Fruit fly (Drosophila melanogaster) whole organism: ENCODE measurements around the gene CG34398.
A peak's percentile ranks its signal among the peaks of the same experiment; 100 is the strongest.

ENCODE experiments used
- CG8478 ChIP-seq: fragments of >200 bp; optimal IDR thresholded peaks from 2 replicates; lab custom pipeline; 2018; ENCODE audit warnings: inconsistent platforms
- Dll ChIP-seq: fragments of >200 bp; optimal IDR thresholded peaks from 2 replicates; lab custom pipeline; 2017
- EcR ChIP-seq, 2 experiments: fragments of >200 bp; optimal IDR thresholded peaks; 2 replicates each; lab custom pipeline; 2017; ENCODE audit warnings: missing biosample characterization in 2 of 2, missing genetic modification characterization in 2 of 2, missing genetic modification reagents in 2 of 2
- pan ChIP-seq: fragments of >200 bp; optimal IDR thresholded peaks from 2 replicates; lab custom pipeline; 2017
- psq ChIP-seq: fragments of >200 bp; optimal IDR thresholded peaks from 2 replicates; lab custom pipeline; 2017
- usp ChIP-seq: fragments of >200 bp; optimal IDR thresholded peaks from 2 replicates; lab custom pipeline; 2017; ENCODE audit warnings: missing biosample characterization, missing genetic modification characterization, mixed read lengths

CG34398 gene

DNA sequence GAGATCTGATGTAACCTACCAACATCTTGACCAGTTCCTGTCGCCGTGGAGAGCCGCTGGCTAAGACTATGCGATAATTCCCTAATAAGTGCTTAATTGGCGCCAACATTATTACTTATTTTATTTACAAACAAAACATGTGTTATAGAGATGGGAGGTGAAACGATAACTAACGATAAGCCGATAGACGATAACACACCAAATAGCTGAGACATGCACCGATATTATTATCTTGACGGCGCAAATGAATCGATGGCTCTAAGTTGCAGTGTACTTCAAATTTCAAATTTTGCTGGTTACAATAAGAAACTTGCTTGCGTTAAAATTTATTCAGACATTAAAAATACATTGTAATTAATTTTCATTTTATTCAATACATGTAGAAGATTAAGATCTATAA is 44.5 kb downstream of the CG34398 start, which contains the start of gene CG9515:
CG9515 (minus strand) TSS at position 148 of the 400 bp plus-strand sequence.
- TF ChIP-seq Dll (lab: Kevin White, UChicago) (no peak), pan (lab: Kevin White, UChicago) (no peak), psq (no peak), usp (no peak), CG8478 (lab: Kevin White, UChicago) (no peak), EcR (GFP tag; optimal IDR thresholded peaks at IDR 0.05; lab: Kevin White, UChicago) (no peak)

DNA sequence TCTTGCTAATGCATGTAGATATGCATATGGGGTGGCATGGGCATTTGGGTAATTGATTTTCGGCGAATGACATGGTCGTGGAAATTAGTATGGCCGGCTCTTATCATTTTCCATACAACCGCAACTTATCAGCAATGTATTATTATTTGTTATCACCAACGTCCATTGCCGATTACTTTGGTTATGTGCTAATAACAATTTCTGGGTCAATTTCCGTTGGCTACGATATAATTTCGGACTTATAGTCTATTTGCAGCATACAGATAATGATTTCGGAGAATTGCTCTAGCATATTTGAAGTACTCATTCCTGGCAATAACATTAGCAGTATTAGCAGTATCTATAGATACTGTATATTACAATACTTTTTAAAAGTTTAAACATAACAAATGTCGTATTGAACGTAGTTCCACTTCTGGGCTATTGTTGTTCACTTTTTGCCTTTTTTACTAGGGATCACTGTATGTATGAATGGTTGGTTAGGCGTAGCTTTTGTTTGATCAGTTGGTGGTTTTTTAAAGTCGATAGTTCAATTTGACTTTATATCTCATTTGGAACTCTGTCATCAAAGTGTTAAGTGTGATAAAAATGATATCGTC is 48.2 kb downstream of the CG34398 start, which contains the start of gene CG46397:
CG46397 (plus strand) TSS at position 549 of the 599 bp plus-strand sequence.
- TF ChIP-seq Dll (lab: Kevin White, UChicago) (no peak), EcR (GFP tag; optimal IDR thresholded peaks at IDR 0.05; lab: Kevin White, UChicago) (no peak), pan (lab: Kevin White, UChicago) (no peak), usp (no peak), CG8478 (lab: Kevin White, UChicago) (no peak), psq (no peak)

DNA sequence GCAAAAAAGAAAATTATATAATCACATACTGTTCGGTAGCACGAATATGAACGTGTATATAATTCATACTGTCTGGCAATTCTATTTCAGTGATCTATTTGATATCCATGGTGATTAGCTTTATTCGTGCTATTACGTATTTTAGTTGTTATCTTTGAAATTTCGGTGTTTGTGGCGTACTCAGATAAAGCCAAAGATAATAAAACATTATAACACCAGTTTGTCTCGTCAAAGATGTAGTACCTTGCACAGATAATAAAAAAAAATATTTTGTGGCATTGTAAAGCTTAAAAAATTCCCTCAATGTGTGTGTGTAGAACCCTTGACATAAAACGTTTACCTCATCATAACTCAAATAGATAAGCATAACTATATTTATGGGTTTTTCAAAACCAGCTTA is 49.4 kb downstream of the CG34398 start:
- no peak for TF ChIP-seq psq
- TF ChIP-seq EcR (GFP tag; optimal IDR thresholded peaks at IDR 0.05; lab: Kevin White, UChicago), result no peak
- TF ChIP-seq Dll (lab: Kevin White, UChicago), result no peak
- TF ChIP-seq usp, result no peak
- TF ChIP-seq pan (lab: Kevin White, UChicago), result no peak
- no peak for TF ChIP-seq CG8478 (lab: Kevin White, UChicago)

DNA sequence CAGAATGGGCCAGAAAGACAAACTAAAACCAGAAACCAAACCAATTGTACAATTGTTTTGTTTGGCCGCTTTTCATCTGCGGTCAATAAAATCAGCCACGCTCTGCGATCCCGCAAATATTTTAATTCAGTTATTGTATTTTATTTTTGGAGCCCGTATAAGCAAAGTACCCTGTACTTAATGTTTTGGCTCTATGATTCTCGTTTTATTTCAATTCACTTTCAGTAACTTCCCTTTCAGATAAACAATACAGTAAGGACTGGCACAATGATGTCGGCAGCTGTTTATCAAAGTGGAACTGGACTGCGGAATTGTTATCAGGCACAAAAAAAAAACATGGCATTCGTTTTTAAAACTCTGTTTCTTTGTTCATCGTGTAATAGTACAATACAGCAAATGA is 50.1 kb downstream of the CG34398 start:
- TF ChIP-seq pan (lab: Kevin White, UChicago) (no peak), usp (no peak), EcR (GFP tag; optimal IDR thresholded peaks at IDR 0.05; lab: Kevin White, UChicago) (no peak), psq (no peak), CG8478 (lab: Kevin White, UChicago) (no peak), Dll (lab: Kevin White, UChicago) (no peak)

DNA sequence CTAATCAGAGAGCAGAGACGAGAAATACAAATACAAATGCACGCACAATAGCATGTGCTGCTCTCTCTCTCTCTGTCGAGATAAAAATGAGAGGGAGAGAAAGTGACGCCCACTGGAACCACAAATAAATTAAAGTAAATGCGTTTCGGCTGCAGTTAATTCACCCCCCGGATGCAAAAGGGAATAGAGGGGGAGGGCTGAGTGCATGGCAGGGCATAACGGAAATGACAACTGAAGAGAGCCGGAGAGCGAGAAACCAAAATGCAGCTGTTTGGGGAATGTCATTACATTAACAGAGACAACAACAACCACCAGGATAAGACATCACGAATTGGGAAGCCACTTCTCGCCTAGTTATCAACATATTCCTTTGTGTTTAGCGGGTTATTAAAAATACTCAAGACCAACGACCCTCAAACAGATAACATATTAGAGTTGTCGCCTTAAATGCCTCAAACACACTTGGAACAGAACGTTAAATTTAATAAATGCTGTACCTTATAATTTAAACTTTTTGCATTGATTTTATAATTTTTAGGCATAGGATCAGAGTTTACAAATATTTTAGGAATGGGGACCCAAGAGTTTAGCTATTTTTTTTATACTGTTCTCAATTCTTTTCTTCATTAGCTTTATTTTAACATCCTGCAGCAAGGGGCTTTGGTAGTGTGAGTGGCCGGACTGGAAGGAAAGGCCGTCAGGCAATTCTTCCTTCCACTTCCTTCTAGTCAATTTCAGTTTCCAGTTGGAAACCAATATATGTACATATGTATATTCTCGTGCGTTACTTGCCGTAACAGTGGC is 51.5 kb downstream of the CG34398 start:
- TF ChIP-seq pan (lab: Kevin White, UChicago) (no peak), psq (no peak), EcR (GFP tag; optimal IDR thresholded peaks at IDR 0.05; lab: Kevin White, UChicago) (no peak), CG8478 (lab: Kevin White, UChicago) (no peak), usp (no peak), Dll (lab: Kevin White, UChicago) (no peak)

DNA sequence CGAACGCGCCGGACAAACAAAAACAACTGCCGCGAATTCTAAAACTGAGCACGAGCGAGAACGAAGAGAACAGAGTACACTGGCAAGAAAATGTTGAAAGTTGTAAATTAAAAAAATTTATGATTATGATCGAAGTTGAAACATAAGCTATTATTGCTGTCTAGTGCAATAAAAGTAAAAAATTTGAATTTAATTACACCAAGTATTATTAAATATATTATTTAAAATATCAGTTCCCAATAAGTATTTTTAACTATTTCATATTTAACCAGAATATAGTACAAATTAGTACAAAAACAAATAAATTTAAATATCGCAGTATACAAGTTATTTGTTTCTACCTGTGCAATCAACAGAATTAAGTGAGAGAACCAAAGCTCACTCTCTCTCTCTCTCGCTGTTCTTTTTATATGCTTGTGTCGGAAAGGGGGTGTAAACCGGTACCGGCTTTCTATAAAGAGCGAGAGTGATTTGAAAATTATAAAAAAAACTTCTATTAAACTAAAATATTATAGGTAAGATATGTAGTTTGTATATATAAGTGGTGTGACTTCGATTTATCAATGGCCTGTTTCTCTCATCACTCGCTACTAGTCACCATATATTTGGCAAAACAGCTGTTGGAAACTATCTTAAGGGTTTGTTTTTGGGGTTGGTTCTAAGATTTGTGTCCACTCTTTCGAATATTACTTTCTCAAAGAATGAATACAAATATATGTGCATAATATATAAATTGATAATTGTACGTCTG is 52.8 kb downstream of the CG34398 start, which contains the start of gene C1GalTA:
C1GalTA (minus strand) TSS at position 33 of the 751 bp plus-strand sequence.
- no peak for TF ChIP-seq usp
- TF ChIP-seq Dll (lab: Kevin White, UChicago), result no peak
- no peak for TF ChIP-seq EcR (GFP tag; optimal IDR thresholded peaks at IDR 0.05; lab: Kevin White, UChicago)
- TF ChIP-seq CG8478 (lab: Kevin White, UChicago), result no peak
- no peak for TF ChIP-seq pan (lab: Kevin White, UChicago)
- no peak for TF ChIP-seq psq

DNA sequence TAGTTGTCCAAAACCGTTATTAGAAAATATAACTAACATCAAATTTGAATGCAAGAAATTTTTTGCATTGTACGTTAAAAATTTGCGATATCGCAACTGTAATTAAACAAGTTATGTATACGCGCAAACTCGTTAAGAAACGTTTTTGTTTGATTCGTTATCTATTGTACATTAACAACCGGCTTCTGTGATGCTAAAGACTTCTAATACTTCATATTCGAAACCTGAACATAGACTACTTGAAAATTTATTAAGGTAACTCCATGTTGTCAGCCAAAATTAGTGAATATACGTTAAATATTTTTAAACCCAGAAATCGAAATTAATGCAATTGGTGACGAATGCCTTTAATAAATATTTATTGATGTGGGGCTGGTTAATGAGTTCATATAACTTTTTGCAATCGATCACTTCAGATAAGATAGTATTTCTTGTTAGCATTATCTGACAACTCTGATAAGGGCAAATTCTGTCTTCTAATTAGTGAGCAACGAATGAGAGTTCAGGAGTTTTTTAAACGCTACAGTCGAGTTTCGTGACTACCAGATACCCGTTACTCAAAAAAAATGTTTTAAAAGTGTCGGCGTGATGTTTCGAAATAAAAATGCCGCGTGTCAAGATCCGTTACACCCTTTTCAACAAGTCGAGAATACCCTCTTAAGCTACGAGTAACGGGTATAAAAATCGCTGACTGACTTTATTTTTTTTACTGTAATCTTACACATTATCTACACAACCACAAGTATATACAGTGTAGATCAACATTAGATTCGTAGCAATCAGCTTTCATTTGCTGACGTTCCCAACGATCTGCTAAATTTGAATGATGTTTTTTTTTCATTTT is 53.8 kb downstream of the CG34398 start:
- TF ChIP-seq EcR (GFP tag; optimal IDR thresholded peaks at IDR 0.05; lab: Kevin White, UChicago) (no peak), pan (lab: Kevin White, UChicago) (peak; percentile 71)

DNA sequence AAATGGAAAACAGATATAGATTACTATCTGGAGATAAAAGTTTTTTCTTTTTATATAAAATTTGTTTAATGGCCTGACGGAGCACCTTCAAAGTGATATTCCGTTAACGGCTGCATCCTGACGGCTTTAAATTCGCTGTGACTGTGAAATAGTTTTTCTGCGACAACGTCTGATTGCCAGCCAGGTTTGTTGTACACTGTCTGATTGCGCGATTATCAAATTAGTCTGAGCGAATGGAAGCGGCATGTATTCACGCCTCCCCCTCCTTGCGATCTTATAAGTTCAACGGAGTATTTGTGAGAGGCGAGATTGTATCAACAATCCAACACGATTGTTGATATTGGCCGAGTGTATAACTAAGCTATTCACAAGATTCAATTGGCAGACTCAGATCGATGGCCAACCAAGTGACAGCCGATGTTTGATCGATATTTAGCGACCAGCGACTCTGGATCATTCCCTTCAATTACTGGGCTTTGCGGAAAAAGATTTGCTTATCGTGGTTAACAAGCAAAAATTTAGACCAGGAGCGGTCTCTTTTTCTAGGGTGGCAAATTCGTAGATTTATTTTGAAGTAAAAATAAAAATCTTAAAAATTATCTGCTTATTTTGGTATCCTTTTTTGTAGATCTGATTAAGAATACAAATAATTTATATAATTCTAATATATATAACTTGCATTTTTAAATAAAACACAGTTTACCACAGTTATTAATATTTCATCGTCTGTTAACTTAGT is 57.2 kb downstream of the CG34398 start:
- TF ChIP-seq usp (no peak), CG8478 (lab: Kevin White, UChicago) (no peak), psq (no peak), Dll (lab: Kevin White, UChicago) (no peak), pan (lab: Kevin White, UChicago) (no peak), EcR (GFP tag; optimal IDR thresholded peaks at IDR 0.05; lab: Kevin White, UChicago) (no peak)

DNA sequence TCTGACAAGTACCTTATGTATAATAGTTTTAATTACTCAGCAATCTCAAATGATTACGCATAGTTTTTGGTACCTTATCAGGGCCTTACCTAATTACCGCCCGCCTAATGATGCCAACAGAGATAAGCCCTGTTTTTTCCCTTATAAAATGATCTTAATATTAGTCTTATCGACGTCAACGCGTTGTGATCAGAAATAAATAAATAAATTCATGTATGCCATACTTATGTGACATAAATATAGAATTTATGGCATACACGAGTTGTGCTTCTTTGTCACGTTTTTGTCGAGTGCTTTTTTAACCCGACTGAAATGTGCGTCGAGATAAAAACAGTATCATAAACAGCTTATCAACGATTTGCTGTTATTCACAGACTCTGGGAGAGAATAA is 57.7 kb downstream of the CG34398 start:
- TF ChIP-seq Dll (lab: Kevin White, UChicago) (no peak), CG8478 (lab: Kevin White, UChicago) (no peak), pan (lab: Kevin White, UChicago) (no peak), usp (no peak), EcR (GFP tag; optimal IDR thresholded peaks at IDR 0.05; lab: Kevin White, UChicago) (no peak), psq (no peak)

DNA sequence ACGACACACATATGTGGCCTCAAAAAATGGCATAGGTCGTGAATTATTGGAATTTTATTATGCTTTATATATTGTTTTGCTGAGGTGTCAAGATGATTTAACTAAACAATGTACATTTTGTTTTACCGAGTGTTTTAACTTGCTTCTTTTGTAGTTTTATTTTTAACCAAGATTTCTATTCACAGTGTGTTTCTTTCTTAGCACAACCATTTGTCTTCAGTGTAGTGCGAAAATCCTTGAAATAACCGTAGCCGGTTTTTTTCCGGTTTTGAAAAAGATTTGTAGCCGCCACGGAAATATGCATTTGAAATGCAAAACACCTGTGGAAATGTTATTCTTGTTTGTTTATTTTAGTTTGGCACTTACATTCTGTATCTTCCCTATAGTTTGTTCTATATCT is 58.6 kb downstream of the CG34398 start:
- TF ChIP-seq pan (lab: Kevin White, UChicago) (no peak), CG8478 (lab: Kevin White, UChicago) (no peak), EcR (GFP tag; optimal IDR thresholded peaks at IDR 0.05; lab: Kevin White, UChicago) (no peak), usp (no peak), psq (no peak), Dll (lab: Kevin White, UChicago) (no peak)
